Worm (Caenorhabditis elegans) whole organism, L1 larva: Measurements from ENCODE around the gene Y54E2A.4.

Experiments
- blmp-1 ChIP-seq: fragments of 150-350 bp; optimal IDR thresholded peaks from 2 replicates; lab custom pipeline; 2014; ENCODE audit warnings: missing biosample characterization, missing genetic modification characterization
- fkh-10 ChIP-seq: sonication (generic microtip); optimal IDR thresholded peaks from 2 replicates; lab custom pipeline; 2017; ENCODE audit warnings: missing biosample characterization, missing genetic modification reagents, missing genetic modification characterization
- fos-1 ChIP-seq: fragments of 150-350 bp; optimal IDR thresholded peaks from 2 replicates; lab custom pipeline; 2014; ENCODE audit warnings: missing biosample characterization, missing genetic modification characterization
- irx-1 ChIP-seq: sonication (generic microtip); optimal IDR thresholded peaks from 2 replicates; lab custom pipeline; 2016; ENCODE audit warnings: missing genetic modification characterization, missing compliant biosample characterization
- lir-3 ChIP-seq: sonication (generic microtip); optimal IDR thresholded peaks from 2 replicates; lab custom pipeline; 2016; ENCODE audit warnings: mild to moderate bottlenecking, missing genetic modification characterization, moderate library complexity, missing compliant biosample characterization; ENCODE audit not compliant: poor library complexity
- nhr-12 ChIP-seq: sonication (generic microtip); optimal IDR thresholded peaks from 2 replicates; lab custom pipeline; 2017; ENCODE audit warnings: missing biosample characterization, missing genetic modification characterization
- skn-1 ChIP-seq: fragments of 150-350 bp; optimal IDR thresholded peaks from 2 replicates; lab custom pipeline; 2014; ENCODE audit warnings: missing biosample characterization, missing genetic modification characterization

ce11 chrII:14785906-14786305, 31.5 kb downstream of the Y54E2A.4 start, which contains the start of gene Y54E2A.9:
- TF ChIP-seq nhr-12 (tag; lab: Kevin White, UChicago) (no peak), skn-1 (no peak), lir-3 (no peak), fos-1 (no peak), fkh-10 (no peak), blmp-1 (no peak), irx-1 (tag; lab: Kevin White, UChicago) (no peak)
